Fruit fly (Drosophila melanogaster) whole organism: Measurements from ENCODE around the gene CG7011.

Experiments
- CG8478 ChIP-seq: fragments of >200 bp; optimal IDR thresholded peaks from 2 replicates; lab custom pipeline; 2018; ENCODE audit warnings: inconsistent platforms
- psq ChIP-seq: fragments of >200 bp; optimal IDR thresholded peaks from 2 replicates; lab custom pipeline; 2017
- usp ChIP-seq: fragments of >200 bp; optimal IDR thresholded peaks from 2 replicates; lab custom pipeline; 2017; ENCODE audit warnings: missing biosample characterization, missing genetic modification characterization, mixed read lengths

DNA sequence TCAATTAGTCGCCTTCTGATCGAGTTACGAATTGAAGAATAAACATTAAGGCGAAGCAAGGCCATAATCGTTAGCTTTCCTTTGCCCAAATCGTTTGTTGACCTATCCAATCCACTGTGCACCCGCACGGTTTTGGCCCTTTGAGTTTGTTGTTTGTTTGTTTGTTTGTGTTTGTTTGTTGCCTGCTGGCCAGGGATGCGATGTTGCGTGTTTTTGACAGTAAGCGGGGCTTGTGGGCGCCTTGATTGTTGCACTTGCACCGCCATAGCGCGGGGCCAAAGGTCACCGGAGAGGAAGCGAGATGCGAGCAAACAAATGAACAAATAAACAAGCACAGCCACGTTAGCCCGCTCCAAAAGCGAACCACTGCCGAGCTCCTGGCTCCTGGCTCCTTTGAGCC lies 6.4 kb upstream of the CG7011 start:
- no peak for TF ChIP-seq CG8478 (lab: Kevin White, UChicago)
- no peak for TF ChIP-seq usp (GFP tag; lab: Kevin White, UChicago)
- no peak for TF ChIP-seq psq (lab: Kevin White, UChicago)
